Worm (Caenorhabditis elegans) whole organism, dauer: ENCODE results near the gene Y40A1A.2.
"Not testable (repeated sequence)": the region's sequence is repeated elsewhere in the genome, so short reads cannot be mapped to it uniquely, and the experiment has no call there.

Source experiments
- unc-62 ChIP-seq: sonication (generic microtip); optimal IDR thresholded peaks from 2 replicates; lab custom pipeline; 2017; ENCODE audit warnings: missing biosample characterization, missing genetic modification reagents, missing genetic modification characterization

Y40A1A.2 gene

ce11 chrX:2000517-2000916, 10.0 kb downstream of the Y40A1A.2 start:
- no peak for TF ChIP-seq unc-62 (GFP tag; lab: Kevin White, UChicago)

ce11 chrX:2012491-2013201, 22.1 kb downstream of the Y40A1A.2 start, which contains the start of gene Y102A11A.9:
Y102A11A.9 (plus strand) TSS chrX:2013151.
- no peak for TF ChIP-seq unc-62 (GFP tag; lab: Kevin White, UChicago)

- no peak for TF ChIP-seq unc-62 (GFP tag; lab: Kevin White, UChicago)
Observed at ce11 chrX:2013912-2014311, 23.4 kb downstream of the Y40A1A.2 start.

- TF ChIP-seq unc-62 (GFP tag; lab: Kevin White, UChicago): no peak
Observed at ce11 chrX:2014521-2014920, 24.0 kb downstream of the Y40A1A.2 start.

- no peak for TF ChIP-seq unc-62 (GFP tag; lab: Kevin White, UChicago)
Observed at ce11 chrX:2018211-2018610, 27.7 kb downstream of the Y40A1A.2 start.

- no peak for TF ChIP-seq unc-62 (GFP tag; lab: Kevin White, UChicago)
Observed at ce11 chrX:2018848-2019247, 28.3 kb downstream of the Y40A1A.2 start, which contains the start of gene Y102A11A.3. Y102A11A.3 (plus strand) TSS chrX:2019148.

ce11 chrX:2021558-2021957, 31.0 kb downstream of the Y40A1A.2 start:
- TF ChIP-seq unc-62 (GFP tag; lab: Kevin White, UChicago): no peak

- not testable (repeated sequence) for TF ChIP-seq unc-62 (GFP tag; lab: Kevin White, UChicago)
Observed at ce11 chrX:2026342-2026741, 35.8 kb downstream of the Y40A1A.2 start, which contains the start of gene Y102A11A.2. Y102A11A.2 (plus strand) TSS chrX:2026642.

ce11 chrX:2030871-2031270, 40.3 kb downstream of the Y40A1A.2 start:
- TF ChIP-seq unc-62 (GFP tag; lab: Kevin White, UChicago): no peak

- no peak for TF ChIP-seq unc-62 (GFP tag; lab: Kevin White, UChicago)
Observed at ce11 chrX:2031414-2031813, 40.9 kb downstream of the Y40A1A.2 start, which contains the start of gene Y102A11A.5. Y102A11A.5 (minus strand) TSS chrX:2031588.

- no peak for TF ChIP-seq unc-62 (GFP tag; lab: Kevin White, UChicago)
Observed at ce11 chrX:2035172-2035571, 44.6 kb downstream of the Y40A1A.2 start, which contains the start of gene ergi-1. ergi-1 (minus strand) TSS chrX:2035272.

- no peak for TF ChIP-seq unc-62 (GFP tag; lab: Kevin White, UChicago)
Observed at ce11 chrX:2039358-2039757, 48.8 kb downstream of the Y40A1A.2 start, which contains the start of gene smex-2. smex-2 (minus strand) TSS chrX:2039458.

ce11 chrX:2040877-2041276, 50.3 kb downstream of the Y40A1A.2 start:
- TF ChIP-seq unc-62 (GFP tag; lab: Kevin White, UChicago): no peak
